Worm (Caenorhabditis elegans) whole organism, late embryonic: ENCODE results near the gene K06H7.2.

Source experiments
- K02D7.2 ChIP-seq: sonication (generic microtip); optimal IDR thresholded peaks from 2 replicates; lab custom pipeline; 2017; ENCODE audit warnings: mild to moderate bottlenecking, missing genetic modification characterization, missing compliant biosample characterization
- ahr-1 ChIP-seq: sonication (generic microtip); optimal IDR thresholded peaks from 2 replicates; lab custom pipeline; 2016; ENCODE audit warnings: missing genetic modification characterization, missing compliant biosample characterization
- che-1 ChIP-seq: sonication (generic microtip); optimal IDR thresholded peaks from 2 replicates; lab custom pipeline; 2016; ENCODE audit warnings: mild to moderate bottlenecking, missing genetic modification characterization, missing compliant biosample characterization
- elt-2 ChIP-seq: sonication (generic microtip); optimal IDR thresholded peaks from 2 replicates; lab custom pipeline; 2016; ENCODE audit warnings: missing genetic modification reagents, missing genetic modification characterization, missing compliant biosample characterization
- nfya-1 ChIP-seq: sonication (generic microtip); optimal IDR thresholded peaks from 2 replicates; lab custom pipeline; 2017; ENCODE audit warnings: missing genetic modification characterization, mild to moderate bottlenecking, missing compliant biosample characterization, antibody characterized with exemption, moderate library complexity
- unc-86 ChIP-seq: sonication (generic microtip); optimal IDR thresholded peaks from 2 replicates; lab custom pipeline; 2016; ENCODE audit warnings: missing genetic modification characterization, missing compliant biosample characterization
- ztf-16 ChIP-seq: sonication (generic microtip); optimal IDR thresholded peaks from 2 replicates; lab custom pipeline; 2017; ENCODE audit warnings: missing genetic modification characterization, missing compliant biosample characterization

DNA sequence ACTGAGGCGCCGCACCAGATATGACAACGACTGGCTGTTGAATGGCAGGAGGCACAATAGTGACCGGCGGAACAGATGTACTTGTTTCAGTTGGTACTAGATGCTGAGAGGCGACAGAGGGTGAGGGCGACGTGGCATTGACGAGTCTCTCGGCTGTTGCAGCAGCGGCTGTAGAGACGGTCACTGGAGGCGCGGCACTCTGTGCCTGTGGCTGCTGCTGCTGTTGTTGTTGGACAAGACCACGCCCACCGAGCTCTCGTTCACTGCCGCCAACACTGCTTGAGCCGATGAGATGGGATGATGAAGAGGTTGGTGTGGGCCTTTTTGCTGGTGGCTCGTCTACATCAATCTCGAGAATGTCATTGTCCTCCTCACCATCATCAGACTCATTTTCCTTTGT is 23.8 kb downstream of the K06H7.2 start:
- no peak for TF ChIP-seq ahr-1
- no peak for TF ChIP-seq unc-86
- TF ChIP-seq nfya-1 (tag; lab: Kevin White, UChicago): no peak
- no peak for TF ChIP-seq elt-2 (tag; lab: Kevin White, UChicago)
- TF ChIP-seq K02D7.2 (tag; lab: Kevin White, UChicago): no peak
- TF ChIP-seq ztf-16: no peak
- no peak for TF ChIP-seq che-1
